Worm (Caenorhabditis elegans) whole organism, L1 larva: Measurements from ENCODE around the gene F54C8.1.
A peak's percentile ranks its signal among the peaks of the same experiment; 100 is the strongest.

Experiments
- C16A3.4 ChIP-seq: fragments of 150-350 bp; optimal IDR thresholded peaks from 2 replicates; lab custom pipeline; 2014; ENCODE audit warnings: missing biosample characterization, missing genetic modification characterization
- C34B4.2 ChIP-seq: sonication (generic microtip); optimal IDR thresholded peaks from 2 replicates; lab custom pipeline; 2017; ENCODE audit warnings: mild to moderate bottlenecking, missing genetic modification characterization, missing compliant biosample characterization
- Y116A8C.19 ChIP-seq: sonication (generic microtip); optimal IDR thresholded peaks from 2 replicates; lab custom pipeline; 2016; ENCODE audit warnings: missing compliant biosample characterization, missing genetic modification characterization, borderline replicate concordance
- aha-1 ChIP-seq: fragments of 150-350 bp; optimal IDR thresholded peaks from 2 replicates; lab custom pipeline; 2014; ENCODE audit warnings: missing biosample characterization, missing genetic modification characterization
- aly-2 ChIP-seq: fragments of 150-350 bp; optimal IDR thresholded peaks from 2 replicates; lab custom pipeline; 2014; ENCODE audit warnings: missing biosample characterization, missing genetic modification characterization
- blmp-1 ChIP-seq: fragments of 150-350 bp; optimal IDR thresholded peaks from 2 replicates; lab custom pipeline; 2014; ENCODE audit warnings: missing biosample characterization, missing genetic modification characterization
- ceh-63 ChIP-seq: fragments of 200-800 bp; sonication (Bioruptor generic); optimal IDR thresholded peaks from 2 replicates; lab custom pipeline; 2018; ENCODE audit warnings: mild to moderate bottlenecking, missing genetic modification characterization, missing compliant biosample characterization
- ceh-88 ChIP-seq: fragments of 200-800 bp; sonication (Bioruptor generic); IDR thresholded peaks from 2 replicates; pipeline ENCODE4 v1.3.6; 2022; ENCODE audit warnings: missing genetic modification characterization, missing compliant biosample characterization
- ceh-90 ChIP-seq: sonication (generic microtip); optimal IDR thresholded peaks from 2 replicates; lab custom pipeline; 2016; ENCODE audit warnings: missing genetic modification characterization, missing compliant biosample characterization
- dpl-1 ChIP-seq, 3 experiments: fragments of 150-350 bp in 2 of 3; sonication (generic microtip) in 1 of 3; optimal IDR thresholded peaks; 2 replicates each; lab custom pipeline; 2014 to 2017; ENCODE audit warnings: missing biosample characterization in 3 of 3, missing genetic modification characterization in 3 of 3, missing genetic modification reagents in 3 of 3
- efl-1 ChIP-seq, 4 experiments: fragments of 150-350 bp; optimal IDR thresholded peaks in 3 of 4; peaks in 1 of 4; 1 replicate in 1 of 4; 2 replicates in 3 of 4; lab custom pipeline; 2014; ENCODE audit warnings: missing biosample characterization in 2 of 4, missing genetic modification characterization in 2 of 4, missing genetic modification reagents in 2 of 4
- egl-27 ChIP-seq, 2 experiments: fragments of 150-350 bp in 1 of 2; sonication (generic microtip); optimal IDR thresholded peaks; 3 replicates each; lab custom pipeline; 2017 to 2018; ENCODE audit warnings: missing biosample characterization in 2 of 2, missing genetic modification characterization in 2 of 2, missing genetic modification reagents in 2 of 2
- elt-2 ChIP-seq: sonication (generic microtip); optimal IDR thresholded peaks from 2 replicates; lab custom pipeline; 2016; ENCODE audit warnings: missing genetic modification characterization, mild to moderate bottlenecking, inconsistent platforms, missing compliant biosample characterization, missing genetic modification reagents
- elt-3 ChIP-seq, 6 experiments: fragments of 150-350 bp in 1 of 6; sonication (generic microtip); optimal IDR thresholded peaks; 2 replicates each; lab custom pipeline; 2017 to 2018; ENCODE audit warnings: missing biosample characterization in 6 of 6, missing genetic modification characterization in 6 of 6, inconsistent platforms in 1 of 6
- ets-5 ChIP-seq: fragments of 200-800 bp; sonication (Bioruptor generic); IDR thresholded peaks from 2 replicates; pipeline ENCODE4 v1.3.6; 2022; ENCODE audit warnings: missing genetic modification characterization, missing compliant biosample characterization
- fkh-10 ChIP-seq: sonication (generic microtip); optimal IDR thresholded peaks from 2 replicates; lab custom pipeline; 2017; ENCODE audit warnings: missing biosample characterization, missing genetic modification reagents, missing genetic modification characterization
- fkh-4 ChIP-seq: sonication (generic microtip); optimal IDR thresholded peaks from 2 replicates; lab custom pipeline; 2016; ENCODE audit warnings: missing compliant biosample characterization, missing genetic modification characterization, borderline replicate concordance
- fos-1 ChIP-seq: fragments of 150-350 bp; optimal IDR thresholded peaks from 2 replicates; lab custom pipeline; 2014; ENCODE audit warnings: missing biosample characterization, missing genetic modification characterization
- grh-1 ChIP-seq: fragments of 200-800 bp; sonication (Bioruptor generic); IDR thresholded peaks from 2 replicates; pipeline ENCODE4 v1.3.6; 2022; ENCODE audit warnings: missing genetic modification reagents, missing genetic modification characterization, missing compliant biosample characterization
- hlh-17 ChIP-seq: fragments of 200-800 bp; sonication (Bioruptor generic); optimal IDR thresholded peaks from 2 replicates; lab custom pipeline; 2018; ENCODE audit warnings: missing genetic modification characterization, mild to moderate bottlenecking, missing compliant biosample characterization, moderate library complexity, borderline replicate concordance
- hlh-4 ChIP-seq: sonication (generic microtip); optimal IDR thresholded peaks from 2 replicates; lab custom pipeline; 2016; ENCODE audit warnings: mild to moderate bottlenecking, missing genetic modification characterization, missing compliant biosample characterization
- hpl-2 ChIP-seq: fragments of 150-350 bp; optimal IDR thresholded peaks from 2 replicates; lab custom pipeline; 2014; ENCODE audit warnings: missing biosample characterization, missing genetic modification reagents, missing genetic modification characterization
- isw-1 ChIP-seq: fragments of 200-800 bp; sonication (Bioruptor generic); IDR thresholded peaks from 2 replicates; pipeline ENCODE4 v1.3.6; 2022; ENCODE audit warnings: missing genetic modification characterization, missing compliant biosample characterization
- lin-15B ChIP-seq: fragments of 150-350 bp; sonication (generic microtip); optimal IDR thresholded peaks from 3 replicates; lab custom pipeline; 2014; ENCODE audit warnings: missing biosample characterization, missing genetic modification characterization
- lsy-2 ChIP-seq, 2 experiments: fragments of 150-350 bp; optimal IDR thresholded peaks; 2 replicates each; lab custom pipeline; 2014; ENCODE audit warnings: missing biosample characterization in 2 of 2, missing genetic modification characterization in 2 of 2
- mdl-1 ChIP-seq, 2 experiments: fragments of 150-350 bp; optimal IDR thresholded peaks; 2 replicates each; lab custom pipeline; 2014 to 2017; ENCODE audit warnings: missing biosample characterization in 2 of 2, missing genetic modification characterization in 2 of 2, inconsistent platforms in 1 of 2
- mef-2 ChIP-seq: fragments of 150-350 bp; optimal IDR thresholded peaks from 2 replicates; lab custom pipeline; 2014; ENCODE audit warnings: missing biosample characterization, missing genetic modification characterization
- mep-1 ChIP-seq: fragments of 150-350 bp; optimal IDR thresholded peaks from 2 replicates; lab custom pipeline; 2014; ENCODE audit warnings: missing biosample characterization, missing genetic modification characterization
- nhr-11 ChIP-seq: fragments of 150-350 bp; optimal IDR thresholded peaks from 2 replicates; lab custom pipeline; 2014; ENCODE audit warnings: missing biosample characterization, missing genetic modification characterization
- nhr-19 ChIP-seq: fragments of 200-800 bp; sonication (Bioruptor generic); conservative IDR thresholded peaks from 2 replicates; pipeline ENCODE4 v1.3.6; 2022; ENCODE audit warnings: missing genetic modification characterization, missing compliant biosample characterization
- nhr-20 ChIP-seq: sonication (generic microtip); optimal IDR thresholded peaks from 2 replicates; lab custom pipeline; 2016; ENCODE audit warnings: mild to moderate bottlenecking, missing genetic modification characterization, missing compliant biosample characterization
- nhr-237 ChIP-seq: fragments of 150-350 bp; optimal IDR thresholded peaks from 2 replicates; lab custom pipeline; 2014; ENCODE audit warnings: missing biosample characterization, missing genetic modification characterization
- nhr-28 ChIP-seq: fragments of 150-350 bp; optimal IDR thresholded peaks from 2 replicates; lab custom pipeline; 2014; ENCODE audit warnings: missing biosample characterization, missing genetic modification characterization
- nhr-76 ChIP-seq: sonication (generic microtip); optimal IDR thresholded peaks from 2 replicates; lab custom pipeline; 2017; ENCODE audit warnings: missing biosample characterization, missing genetic modification characterization
- nhr-77 ChIP-seq: fragments of 150-350 bp; optimal IDR thresholded peaks from 2 replicates; lab custom pipeline; 2014; ENCODE audit warnings: missing biosample characterization, missing genetic modification characterization
- nhr-84 ChIP-seq: sonication (generic microtip); optimal IDR thresholded peaks from 2 replicates; lab custom pipeline; 2017; ENCODE audit warnings: missing biosample characterization, missing genetic modification characterization
- nhr-85 ChIP-seq: sonication (generic microtip); peaks from one replicate; lab custom pipeline; 2016; ENCODE audit warnings: missing genetic modification characterization, inconsistent platforms, missing compliant biosample characterization
- nhr-90 ChIP-seq: sonication (generic microtip); optimal IDR thresholded peaks from 2 replicates; lab custom pipeline; 2016; ENCODE audit warnings: mild to moderate bottlenecking, missing genetic modification characterization, missing compliant biosample characterization; ENCODE audit not compliant: poor library complexity
- pqm-1 ChIP-seq: sonication (generic microtip); optimal IDR thresholded peaks from 3 replicates; lab custom pipeline; 2017; ENCODE audit warnings: missing biosample characterization, missing genetic modification characterization
- rnt-1 ChIP-seq: sonication (generic microtip); optimal IDR thresholded peaks from 2 replicates; lab custom pipeline; 2016; ENCODE audit warnings: mild to moderate bottlenecking, missing genetic modification characterization, moderate library complexity, missing compliant biosample characterization
- skn-1 ChIP-seq: fragments of 150-350 bp; optimal IDR thresholded peaks from 2 replicates; lab custom pipeline; 2014; ENCODE audit warnings: missing biosample characterization, missing genetic modification characterization
- snpc-4 ChIP-seq: fragments of 150-350 bp; optimal IDR thresholded peaks from 2 replicates; lab custom pipeline; 2014; ENCODE audit warnings: missing biosample characterization, missing genetic modification characterization
- snu-23 ChIP-seq: sonication (generic microtip); optimal IDR thresholded peaks from 2 replicates; lab custom pipeline; 2016; ENCODE audit warnings: missing genetic modification characterization, missing compliant biosample characterization
- sox-4 ChIP-seq: sonication (generic microtip); optimal IDR thresholded peaks from 2 replicates; lab custom pipeline; 2016; ENCODE audit warnings: missing genetic modification characterization, missing compliant biosample characterization
- sptf-1 ChIP-seq: fragments of 150-350 bp; optimal IDR thresholded peaks from 2 replicates; lab custom pipeline; 2014; ENCODE audit warnings: missing biosample characterization, missing genetic modification characterization
- sup-37 ChIP-seq: fragments of 200-800 bp; sonication (Bioruptor generic); optimal IDR thresholded peaks from 2 replicates; lab custom pipeline; 2018; ENCODE audit warnings: mild to moderate bottlenecking, missing genetic modification characterization, missing compliant biosample characterization
- swsn-7 ChIP-seq: sonication (generic microtip); optimal IDR thresholded peaks from 2 replicates; lab custom pipeline; 2016; ENCODE audit warnings: missing genetic modification characterization, missing compliant biosample characterization
- tbx-2 ChIP-seq: sonication (generic microtip); optimal IDR thresholded peaks from 2 replicates; lab custom pipeline; 2016; ENCODE audit warnings: missing genetic modification characterization, missing compliant biosample characterization
- unc-30 ChIP-seq: sonication (generic microtip); optimal IDR thresholded peaks from 2 replicates; lab custom pipeline; 2017; ENCODE audit warnings: missing biosample characterization, missing genetic modification characterization
- unc-62 ChIP-seq: fragments of 150-350 bp; optimal IDR thresholded peaks from 2 replicates; lab custom pipeline; 2014; ENCODE audit warnings: missing biosample characterization, missing genetic modification reagents, missing genetic modification characterization
- vab-15 ChIP-seq: sonication (generic microtip); optimal IDR thresholded peaks from 2 replicates; lab custom pipeline; 2017; ENCODE audit warnings: missing genotype, mild to moderate bottlenecking, missing genetic modification characterization, missing compliant biosample characterization
- zip-4 ChIP-seq: fragments of 200-800 bp; sonication (Bioruptor generic); optimal IDR thresholded peaks from 2 replicates; lab custom pipeline; 2018; ENCODE audit warnings: mild to moderate bottlenecking, missing genetic modification characterization, moderate library complexity, missing compliant biosample characterization
- ztf-11 ChIP-seq, 2 experiments: sonication (generic microtip); optimal IDR thresholded peaks; 2 replicates each; lab custom pipeline; 2016 to 2017; ENCODE audit warnings: missing genetic modification characterization in 2 of 2, missing biosample characterization in 1 of 2, missing compliant biosample characterization in 1 of 2
- ztf-4 ChIP-seq: fragments of 150-350 bp; optimal IDR thresholded peaks from 2 replicates; lab custom pipeline; 2014; ENCODE audit warnings: missing biosample characterization, missing genetic modification characterization

Gene F54C8.1

DNA sequence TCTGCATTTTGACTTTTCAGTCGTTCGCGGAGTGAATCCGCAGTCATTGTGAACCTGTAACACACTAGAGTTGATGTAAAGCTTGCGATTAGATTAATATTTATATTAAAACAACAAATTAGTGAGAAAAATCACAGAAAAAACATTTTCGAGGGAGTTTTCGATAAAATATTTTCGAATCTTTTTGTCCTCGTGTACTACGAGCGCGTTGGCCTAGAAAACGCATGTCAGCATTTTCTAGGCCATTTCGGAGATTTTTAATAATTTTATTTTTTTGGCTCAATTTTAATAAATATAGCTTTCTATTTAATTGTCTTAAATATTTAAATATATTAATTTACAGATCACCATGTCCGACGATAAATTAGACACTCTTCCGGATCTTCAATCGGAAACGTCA is 25.9 kb downstream of the F54C8.1 start, which contains the start of gene B0464.9:
TSS of gene B0464.9 (plus strand) at position 344 of the 400 bp plus-strand sequence.
- TF ChIP-seq sox-4 (tag; lab: Kevin White, UChicago) (peak; percentile 88), fkh-10 (GFP tag; lab: Kevin White, UChicago) (no peak), ceh-63 (GFP tag; lab: Kevin White, UChicago) (no peak), unc-30 (tag; lab: Kevin White, UChicago) (no peak), nhr-19 (GFP tag; lab: Robert Waterston, UW) (peak; percentile 70), nhr-85 (peak; percentile 94), nhr-90 (tag; lab: Kevin White, UChicago) (peak; percentile 88), nhr-237 (no peak), nhr-28 (tag; lab: Kevin White, UChicago) (no peak), aha-1 (tag; lab: Kevin White, UChicago) (no peak), nhr-84 (tag; lab: Kevin White, UChicago) (no peak), vab-15 (tag; lab: Kevin White, UChicago) (no peak), elt-2 (tag; lab: Kevin White, UChicago) (peak; percentile 29), tbx-2 (tag; lab: Kevin White, UChicago) (peak; percentile 81), swsn-7 (tag; lab: Kevin White, UChicago) (peak; percentile 73), fos-1 (tag; lab: Kevin White, UChicago) (no peak), nhr-76 (tag; lab: Kevin White, UChicago) (no peak), ceh-90 (tag; lab: Kevin White, UChicago) (peak; percentile 91), skn-1 (peak; percentile 36), ets-5 (GFP tag; lab: Robert Waterston, UW) (no peak), lin-15B (tag; lab: Kevin White, UChicago) (peak; percentile 39), nhr-11 (no peak), snu-23 (peak; percentile 72), ztf-4 (tag; lab: Kevin White, UChicago) (no peak), mep-1 (tag; lab: Kevin White, UChicago) (peak; percentile 74), grh-1 (GFP tag; lab: Robert Waterston, UW) (no peak), fkh-4 (tag; lab: Kevin White, UChicago) (peak; percentile 90), hlh-17 (GFP tag; lab: Kevin White, UChicago) (no peak), egl-27 (tag; optimal IDR thresholded peaks at IDR 0.05; lab: Kevin White, UChicago) (no peak), rnt-1 (tag; lab: Kevin White, UChicago) (peak; percentile 95), hlh-4 (tag; lab: Kevin White, UChicago) (peak; percentile 34), dpl-1 (GFP tag; optimal IDR thresholded peaks at IDR 0.05; lab: Kevin White, UChicago) (peak; percentile 16 to 70 (median 64)), sptf-1 (tag; lab: Kevin White, UChicago) (no peak), C16A3.4 (tag; lab: Kevin White, UChicago) (peak; percentile 2), isw-1 (GFP tag; lab: Robert Waterston, UW) (peak; percentile 46), nhr-77 (no peak), efl-1 (optimal IDR thresholded peaks at IDR 0.05; lab: Kevin White, UChicago) (peak; percentile 49 to 63), efl-1 (GFP tag; optimal IDR thresholded peaks at IDR 0.05 in 1 of 2; lab: Kevin White, UChicago) (peak; percentile 70 to 95), Y116A8C.19 (peak; percentile 47), sup-37 (GFP tag; lab: Kevin White, UChicago) (no peak), elt-3 (tag; optimal IDR thresholded peaks at IDR 0.05; lab: Kevin White, UChicago) (no peak), ceh-88 (GFP tag; lab: Robert Waterston, UW) (no peak), blmp-1 (tag; lab: Kevin White, UChicago) (peak; percentile 51), mef-2 (no peak), nhr-20 (tag; lab: Kevin White, UChicago) (peak; percentile 74), lsy-2 (tag; optimal IDR thresholded peaks at IDR 0.05; lab: Kevin White, UChicago) (peak; percentile 77 to 83), aly-2 (no peak), unc-62 (GFP tag; lab: Kevin White, UChicago) (no peak), mdl-1 (tag; optimal IDR thresholded peaks at IDR 0.05; lab: Kevin White, UChicago) (no peak), C34B4.2 (tag; lab: Kevin White, UChicago) (no peak), zip-4 (GFP tag; lab: Kevin White, UChicago) (no peak), snpc-4 (tag; lab: Kevin White, UChicago) (no peak), hpl-2 (GFP tag; lab: Kevin White, UChicago) (no peak), pqm-1 (tag; lab: Kevin White, UChicago) (no peak), ztf-11 (tag; optimal IDR thresholded peaks at IDR 0.05; lab: Kevin White, UChicago) (peak in 1 of 2 experiments; percentile 87)
